Fruit fly (Drosophila melanogaster) whole organism, wandering third instar larva: ENCODE measurements around the gene snsl.

Source experiments
- CG9705 ChIP-seq: fragments of 200-800 bp; sonication (Bioruptor generic); optimal IDR thresholded peaks from 2 replicates; lab custom pipeline; 2018; ENCODE audit warnings: missing biosample characterization, mild to moderate bottlenecking, missing genetic modification characterization
- CrebA ChIP-seq: fragments of 200-800 bp; sonication (Bioruptor generic); optimal IDR thresholded peaks from 2 replicates; lab custom pipeline; 2016; ENCODE audit warnings: missing biosample characterization, mild to moderate bottlenecking, missing genetic modification characterization, borderline replicate concordance
- Dfd ChIP-seq: fragments of >200 bp; optimal IDR thresholded peaks from 2 replicates; lab custom pipeline; 2017; ENCODE audit warnings: missing biosample characterization, missing genetic modification characterization
- Dif ChIP-seq: fragments of 200-275, 200-300 bp; sonication (Bioruptor generic); optimal IDR thresholded peaks from 2 replicates; lab custom pipeline; 2018; ENCODE audit warnings: missing biosample characterization, missing genetic modification characterization; ENCODE audit not compliant: partially characterized antibody
- GATAd ChIP-seq: sonication (Bioruptor generic); optimal IDR thresholded peaks from 2 replicates; lab custom pipeline; 2016; ENCODE audit warnings: missing biosample characterization, missing genetic modification characterization
- HLH106 ChIP-seq: fragments of 200-800 bp; optimal IDR thresholded peaks from 3 replicates; lab custom pipeline; 2019; ENCODE audit warnings: missing biosample characterization, mild to moderate bottlenecking, missing genetic modification characterization, moderate library complexity
- Hnf4 ChIP-seq: fragments of 200-800 bp; sonication (Bioruptor generic); optimal IDR thresholded peaks from 2 replicates; lab custom pipeline; 2016; ENCODE audit warnings: missing biosample characterization, mild to moderate bottlenecking, missing genetic modification characterization
- Hr78 ChIP-seq: fragments of >200 bp; optimal IDR thresholded peaks from 2 replicates; lab custom pipeline; 2017; ENCODE audit warnings: missing biosample characterization, missing genetic modification characterization
- Hr83 ChIP-seq: fragments of 200-300 bp; sonication (Bioruptor generic); optimal IDR thresholded peaks from 2 replicates; lab custom pipeline; 2016; ENCODE audit warnings: missing biosample characterization, mild to moderate bottlenecking, missing genetic modification characterization, moderate library complexity; ENCODE audit not compliant: poor library complexity, severe bottlenecking
- Jra ChIP-seq: sonication (Bioruptor generic); optimal IDR thresholded peaks from 2 replicates; lab custom pipeline; 2016; ENCODE audit warnings: missing biosample characterization, missing genetic modification characterization
- Mio ChIP-seq: sonication (Bioruptor generic); optimal IDR thresholded peaks from 2 replicates; lab custom pipeline; 2016; ENCODE audit warnings: missing biosample characterization, missing genetic modification characterization
- Myc ChIP-seq: fragments of >200 bp; optimal IDR thresholded peaks from 2 replicates; lab custom pipeline; 2017
- N ChIP-seq: fragments of >200 bp; optimal IDR thresholded peaks from 2 replicates; lab custom pipeline; 2018; ENCODE audit warnings: missing biosample characterization, missing external identifiers, missing genetic modification characterization
- OdsH ChIP-seq: fragments of 200-800 bp; sonication (Bioruptor generic); optimal IDR thresholded peaks from 2 replicates; lab custom pipeline; 2016; ENCODE audit warnings: missing biosample characterization, mild to moderate bottlenecking, missing genetic modification characterization
- Rel ChIP-seq, 2 experiments: fragments of 200-800 bp; sonication (Bioruptor generic) in 1 of 2; optimal IDR thresholded peaks; 2 replicates in 1 of 2; 3 replicates in 1 of 2; lab custom pipeline; 2016 to 2019; ENCODE audit warnings: mild to moderate bottlenecking in 2 of 2, missing biosample characterization in 2 of 2, missing genetic modification characterization in 2 of 2, moderate library complexity in 1 of 2
- Sp1 ChIP-seq: fragments of 200-800 bp; sonication (Bioruptor generic); optimal IDR thresholded peaks from 3 replicates; lab custom pipeline; 2019; ENCODE audit warnings: missing biosample characterization, mild to moderate bottlenecking, missing genetic modification characterization, moderate library complexity
- Vsx2 ChIP-seq: fragments of 200-300, 225-300 bp; sonication (Bioruptor generic); optimal IDR thresholded peaks from 2 replicates; lab custom pipeline; 2018; ENCODE audit warnings: missing biosample characterization, missing genetic modification characterization; ENCODE audit not compliant: partially characterized antibody
- br ChIP-seq: fragments of 200-800 bp; sonication (Bioruptor generic); optimal IDR thresholded peaks from 2 replicates; lab custom pipeline; 2016; ENCODE audit warnings: missing biosample characterization, missing genetic modification characterization
- brk ChIP-seq: fragments of 200-800 bp; sonication (Bioruptor generic); optimal IDR thresholded peaks from 2 replicates; lab custom pipeline; 2016; ENCODE audit warnings: missing biosample characterization, mild to moderate bottlenecking, missing genetic modification characterization
- dl ChIP-seq, 2 experiments: fragments of 175-275, 200-275 bp in 1 of 2; fragments of 200-275 bp in 1 of 2; sonication (Bioruptor generic); optimal IDR thresholded peaks; lab custom pipeline; 2018; ENCODE audit warnings: mild to moderate bottlenecking in 2 of 2, missing biosample characterization in 2 of 2, missing genetic modification characterization in 2 of 2, moderate library complexity in 2 of 2; ENCODE audit not compliant: partially characterized antibody in 2 of 2, insufficient read depth in 1 of 2
- dmrt93B ChIP-seq: fragments of 200-800 bp; sonication (Bioruptor generic); optimal IDR thresholded peaks from 2 replicates; lab custom pipeline; 2018; ENCODE audit warnings: missing biosample characterization, mild to moderate bottlenecking, missing genetic modification characterization
- dsf ChIP-seq: sonication (Bioruptor generic); optimal IDR thresholded peaks from 2 replicates; lab custom pipeline; 2016; ENCODE audit warnings: missing biosample characterization, missing genetic modification characterization, borderline replicate concordance
- ey ChIP-seq: fragments of 200-800 bp; sonication (Bioruptor generic); optimal IDR thresholded peaks from 2 replicates; lab custom pipeline; 2016; ENCODE audit warnings: missing biosample characterization, missing genetic modification characterization
- foxo ChIP-seq, 2 experiments: fragments of 200-800 bp; sonication (Bioruptor generic); optimal IDR thresholded peaks; 2 replicates in 1 of 2; 3 replicates in 1 of 2; lab custom pipeline; 2016 to 2017; ENCODE audit warnings: missing biosample characterization in 2 of 2, missing genetic modification characterization in 2 of 2
- h ChIP-seq: fragments of 200-800 bp; sonication (Bioruptor generic); optimal IDR thresholded peaks from 3 replicates; lab custom pipeline; 2016; ENCODE audit warnings: missing biosample characterization, mild to moderate bottlenecking, missing genetic modification characterization
- jim ChIP-seq: fragments of 175-275, 200-325 bp; sonication (Bioruptor generic); optimal IDR thresholded peaks from 2 replicates; lab custom pipeline; 2016; ENCODE audit warnings: missing biosample characterization, mild to moderate bottlenecking, missing genetic modification characterization
- pan ChIP-seq: fragments of >200 bp; optimal IDR thresholded peaks from 2 replicates; lab custom pipeline; 2017
- psq ChIP-seq: fragments of 200-800 bp; sonication (Bioruptor generic); optimal IDR thresholded peaks from 3 replicates; lab custom pipeline; 2017; ENCODE audit warnings: missing biosample characterization, mild to moderate bottlenecking, missing genetic modification characterization, moderate library complexity
- rgr ChIP-seq: fragments of 200-800 bp; sonication (Bioruptor generic); optimal IDR thresholded peaks from 3 replicates; lab custom pipeline; 2016; ENCODE audit warnings: missing biosample characterization, mild to moderate bottlenecking, missing genetic modification characterization
- tai ChIP-seq: sonication (Bioruptor generic); optimal IDR thresholded peaks from 2 replicates; lab custom pipeline; 2016; ENCODE audit warnings: missing biosample characterization, missing genetic modification characterization
- usp ChIP-seq: fragments of >200 bp; optimal IDR thresholded peaks from 2 replicates; lab custom pipeline; 2017; ENCODE audit warnings: missing biosample characterization, missing genetic modification characterization

snsl gene

DNA sequence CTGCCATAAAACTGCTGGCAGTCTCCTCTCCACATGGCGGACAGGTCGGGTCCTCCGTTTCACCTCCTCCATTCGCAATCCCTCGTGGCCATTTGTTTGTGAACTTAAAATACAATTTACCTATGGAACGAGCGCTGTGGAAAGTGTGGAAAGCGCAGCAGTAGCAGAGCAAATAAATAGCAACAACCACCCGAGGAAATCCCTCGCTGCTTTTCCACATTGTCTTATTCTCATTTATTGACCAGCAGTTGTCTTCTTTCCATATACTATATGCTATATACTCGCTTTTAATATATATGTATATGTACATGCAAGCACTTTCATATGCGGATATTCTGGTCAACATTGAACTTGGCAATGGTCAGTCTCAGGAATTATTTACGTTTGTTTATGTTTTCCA is 25.7 kb upstream of the snsl start, which contains the start of gene hoe1:
Gene hoe1 (minus strand): TSS at position 101 of the 400 bp plus-strand sequence.
- TF ChIP-seq Hnf4 (GFP tag; lab: Kevin White, UChicago) (no peak), usp (no peak), Vsx2 (GFP tag; lab: Kevin White, UChicago) (no peak)

dm6 chr2L:4930541-4930940 is 24.0 kb upstream of the snsl start:
- TF ChIP-seq Dif (GFP tag; lab: Kevin White, UChicago) (no peak), pan (lab: Kevin White, UChicago) (no peak), psq (GFP tag; lab: Kevin White, UChicago) (no peak), brk (GFP tag; lab: Kevin White, UChicago) (no peak), h (no peak), GATAd (no peak), N (no peak), Jra (GFP tag; lab: Kevin White, UChicago) (no peak), dl (GFP tag; optimal IDR thresholded peaks at IDR 0.05; lab: Kevin White, UChicago; ENCODE audit: insufficient read depth in 1 of 2, partially characterized antibody in 2 of 2) (no peak), Hr83 (no peak), usp (no peak), br (GFP tag; lab: Kevin White, UChicago) (no peak), CG9705 (GFP tag; lab: Kevin White, UChicago) (no peak), foxo (GFP tag; optimal IDR thresholded peaks at IDR 0.05; lab: Kevin White, UChicago) (no peak), jim (GFP tag; lab: Kevin White, UChicago) (no peak), tai (GFP tag; lab: Kevin White, UChicago) (no peak), rgr (GFP tag; lab: Kevin White, UChicago) (no peak), Hr78 (GFP tag; lab: Kevin White, UChicago) (no peak), Myc (no peak), Mio (GFP tag; lab: Kevin White, UChicago) (no peak)

DNA sequence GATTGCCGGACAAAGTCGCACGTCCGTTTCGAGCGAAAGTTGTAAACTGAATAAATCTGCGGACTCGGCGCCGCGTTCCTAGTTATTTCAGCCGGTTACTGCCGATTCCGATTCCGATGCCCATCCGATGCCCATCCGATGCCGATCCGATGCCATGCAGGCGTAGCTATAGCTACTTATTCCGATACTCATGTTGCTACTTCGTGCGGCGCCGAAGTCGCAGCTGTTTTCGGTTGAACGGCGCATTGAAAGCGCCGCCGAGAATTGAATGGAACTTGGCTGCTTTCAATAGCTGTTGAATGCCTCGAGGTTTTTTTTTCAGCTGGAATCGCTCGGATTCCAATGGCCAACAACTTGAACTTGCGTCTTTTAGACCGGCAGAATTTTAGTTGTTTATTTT is 21.8 kb upstream of the snsl start:
- TF ChIP-seq Hr83: no peak
- no peak for TF ChIP-seq Hr78 (GFP tag; lab: Kevin White, UChicago)
- TF ChIP-seq N: no peak
- no peak for TF ChIP-seq brk (GFP tag; lab: Kevin White, UChicago)
- no peak for TF ChIP-seq HLH106
- TF ChIP-seq usp: no peak
- TF ChIP-seq tai (GFP tag; lab: Kevin White, UChicago): no peak
- TF ChIP-seq Sp1 (GFP tag; lab: Kevin White, UChicago): no peak
- no peak for TF ChIP-seq ey (GFP tag; lab: Kevin White, UChicago)
- TF ChIP-seq OdsH: no peak
- TF ChIP-seq dmrt93B (GFP tag; lab: Kevin White, UChicago): no peak
- TF ChIP-seq CG9705 (GFP tag; lab: Kevin White, UChicago): no peak
- TF ChIP-seq Rel (GFP tag; optimal IDR thresholded peaks at IDR 0.05; lab: Kevin White, UChicago): no peak
- no peak for TF ChIP-seq Rel (tag; optimal IDR thresholded peaks at IDR 0.05; lab: Kevin White, UChicago)
- no peak for TF ChIP-seq GATAd
- no peak for TF ChIP-seq h
- no peak for TF ChIP-seq psq (GFP tag; lab: Kevin White, UChicago)

DNA sequence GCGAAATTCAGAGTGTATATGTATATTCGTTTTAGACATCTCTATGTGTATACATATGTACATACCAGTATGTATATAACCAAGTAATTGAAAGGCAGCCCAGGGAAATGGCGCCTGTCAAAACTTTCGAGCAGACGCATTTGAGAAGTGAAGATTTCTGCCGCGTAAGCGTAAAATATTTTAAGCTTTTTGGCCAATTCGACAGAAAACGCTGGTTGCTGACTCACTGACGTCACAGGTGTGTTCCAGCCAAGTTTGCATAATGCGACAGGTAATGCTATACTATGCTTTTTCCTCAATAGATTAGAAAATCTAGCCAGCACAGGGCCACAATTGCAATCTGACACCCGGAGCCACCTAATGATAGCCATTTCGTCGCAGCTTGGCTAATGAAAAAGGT is 10.2 kb upstream of the snsl start:
- no peak for TF ChIP-seq rgr (GFP tag; lab: Kevin White, UChicago)
- TF ChIP-seq Hr83: no peak
- no peak for TF ChIP-seq ey (GFP tag; lab: Kevin White, UChicago)
- no peak for TF ChIP-seq Vsx2 (GFP tag; lab: Kevin White, UChicago)
- no peak for TF ChIP-seq Jra (GFP tag; lab: Kevin White, UChicago)
- no peak for TF ChIP-seq Dfd (GFP tag; lab: Kevin White, UChicago)
- no peak for TF ChIP-seq Hnf4 (GFP tag; lab: Kevin White, UChicago)
- TF ChIP-seq CrebA (GFP tag; lab: Kevin White, UChicago): no peak
- no peak for TF ChIP-seq foxo (GFP tag; optimal IDR thresholded peaks at IDR 0.05; lab: Kevin White, UChicago)
- TF ChIP-seq Hr78 (GFP tag; lab: Kevin White, UChicago): no peak
- no peak for TF ChIP-seq br (GFP tag; lab: Kevin White, UChicago)
- no peak for TF ChIP-seq dsf (GFP tag; lab: Kevin White, UChicago)
- no peak for TF ChIP-seq usp
- TF ChIP-seq Dif (GFP tag; lab: Kevin White, UChicago): no peak
- TF ChIP-seq N: no peak
- TF ChIP-seq pan (lab: Kevin White, UChicago): no peak
